Fruit fly (Drosophila melanogaster) whole organism: ENCODE measurements around the gene Sirt2.

Source experiments
- CG8478 ChIP-seq: fragments of >200 bp; optimal IDR thresholded peaks from 2 replicates; lab custom pipeline; 2018; ENCODE audit warnings: inconsistent platforms
- psq ChIP-seq: fragments of >200 bp; optimal IDR thresholded peaks from 2 replicates; lab custom pipeline; 2017
- usp ChIP-seq: fragments of >200 bp; optimal IDR thresholded peaks from 2 replicates; lab custom pipeline; 2017; ENCODE audit warnings: missing biosample characterization, missing genetic modification characterization, mixed read lengths

DNA sequence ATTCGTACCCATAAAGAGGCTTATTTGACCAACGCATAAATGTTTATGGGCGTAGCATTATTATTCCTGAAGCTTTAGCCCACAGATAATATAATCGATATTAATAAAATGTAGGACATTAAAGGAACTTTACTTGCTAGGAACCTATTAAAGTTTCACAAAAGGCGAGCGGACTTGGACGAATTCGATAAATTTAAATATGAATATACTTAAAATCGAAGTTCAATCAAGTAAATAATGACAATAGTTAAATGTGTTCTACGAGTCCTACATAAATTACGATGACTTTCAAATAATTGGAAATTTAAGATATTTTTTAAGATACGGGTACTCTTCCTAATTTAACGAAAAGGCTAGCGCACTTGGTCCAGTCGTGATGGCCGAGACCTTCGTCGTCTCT, 36.7 kb upstream of the Sirt2 start:
- TF ChIP-seq usp (no peak), psq (lab: Kevin White, UChicago) (no peak), CG8478 (lab: Kevin White, UChicago) (no peak)
